Worm (Caenorhabditis elegans): Measurements from ENCODE around the gene shn-1.

DNA sequence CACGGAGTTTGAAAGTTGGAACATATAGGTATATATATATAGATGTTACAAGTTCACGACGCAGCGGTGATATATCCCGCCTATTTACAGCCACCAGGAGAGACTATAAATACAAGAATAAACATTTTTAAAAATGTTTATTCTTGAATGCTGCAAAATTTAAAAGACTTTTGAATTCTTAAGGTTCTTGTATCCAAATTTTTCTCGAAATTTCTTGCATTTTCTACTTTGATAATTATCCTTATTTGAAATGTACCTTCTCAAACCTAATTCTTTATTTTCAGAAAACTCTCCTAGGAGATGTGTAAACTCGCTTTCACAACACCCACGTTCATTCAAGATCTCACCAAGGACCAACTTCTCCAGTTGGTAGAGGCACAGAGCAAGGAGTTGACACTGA lies 40.8 kb upstream of the shn-1 start, which contains the start of gene C05D12.4:
- TF ChIP-seq dao-5 (tag; optimal IDR thresholded peaks at IDR 0.05) (no peak), him-1 (tag; optimal IDR thresholded peaks at IDR 0.05) (no peak), W03F9.2 (tag; optimal IDR thresholded peaks at IDR 0.05) (no peak)

Measured in whole organism, L4/young adult.